Fruit fly (Drosophila melanogaster) whole organism, embryonic: ENCODE measurements around the gene Mms19.

ENCODE experiments used
- CG10366 ChIP-seq: fragments of 200-800 bp; sonication (Bioruptor generic); IDR thresholded peaks from 2 replicates; pipeline ENCODE4 v1.3.6; 2022; ENCODE audit warnings: missing biosample characterization, missing genetic modification characterization
- CG10979 ChIP-seq: fragments of 200-800 bp; sonication (Bioruptor generic); optimal IDR thresholded peaks from 2 replicates; lab custom pipeline; 2018; ENCODE audit warnings: missing biosample characterization, mild to moderate bottlenecking, missing genetic modification characterization, moderate library complexity
- CG11504 ChIP-seq: fragments of 200-800 bp; sonication (Bioruptor generic); optimal IDR thresholded peaks from 3 replicates; lab custom pipeline; 2019; ENCODE audit warnings: missing biosample characterization, mild to moderate bottlenecking, missing genetic modification characterization, moderate library complexity
- CG11696 ChIP-seq: fragments of 200-800 bp; sonication (Bioruptor generic); IDR thresholded peaks from 2 replicates; pipeline ENCODE4 v1.3.6; 2022; ENCODE audit warnings: missing biosample characterization, missing genetic modification characterization
- CG12299 ChIP-seq: fragments of 200-800 bp; sonication (Bioruptor generic); optimal IDR thresholded peaks from 2 replicates; lab custom pipeline; 2018; ENCODE audit warnings: missing biosample characterization, mild to moderate bottlenecking, missing genetic modification characterization
- CG14860 ChIP-seq: fragments of 200-800 bp; sonication (Bioruptor generic); IDR thresholded peaks from 3 replicates; pipeline ENCODE4 v1.3.6; 2022; ENCODE audit warnings: missing biosample characterization, missing genetic modification characterization; ENCODE audit not compliant: partially characterized antibody
- CG1647 ChIP-seq: fragments of 200-800 bp; sonication (Bioruptor generic); optimal IDR thresholded peaks from 3 replicates; lab custom pipeline; 2016; ENCODE audit warnings: missing biosample characterization, missing genetic modification characterization
- CG17359 ChIP-seq: fragments of 200-800 bp; sonication (Bioruptor generic); optimal IDR thresholded peaks from 3 replicates; lab custom pipeline; 2018; ENCODE audit warnings: missing biosample characterization, mild to moderate bottlenecking, missing genetic modification characterization, moderate library complexity
- CG17829 ChIP-seq: fragments of 200-800 bp; optimal IDR thresholded peaks from 2 replicates; lab custom pipeline; 2019; ENCODE audit warnings: missing biosample characterization, mild to moderate bottlenecking, missing genetic modification characterization, moderate library complexity
- CG1792 ChIP-seq: fragments of 200-800 bp; sonication (Bioruptor generic); optimal IDR thresholded peaks from 2 replicates; lab custom pipeline; 2016; ENCODE audit warnings: missing biosample characterization, missing genetic modification characterization
- CG18476 ChIP-seq: fragments of 200-800 bp; sonication (Bioruptor generic); optimal IDR thresholded peaks from 2 replicates; lab custom pipeline; 2016; ENCODE audit warnings: missing biosample characterization, mild to moderate bottlenecking, missing genetic modification characterization
- CG18764 ChIP-seq: fragments of 200-800 bp; sonication (Bioruptor generic); optimal IDR thresholded peaks from 3 replicates; lab custom pipeline; 2016; ENCODE audit warnings: missing biosample characterization, missing genetic modification characterization
- CG3407 ChIP-seq: fragments of 200-800 bp; sonication (Bioruptor generic); optimal IDR thresholded peaks from 2 replicates; lab custom pipeline; 2018; ENCODE audit warnings: missing biosample characterization, mild to moderate bottlenecking, missing genetic modification characterization
- CG5180 ChIP-seq: fragments of 200-800 bp; sonication (Bioruptor generic); optimal IDR thresholded peaks from 3 replicates; lab custom pipeline; 2017; ENCODE audit warnings: missing biosample characterization, missing genetic modification characterization, mild to moderate bottlenecking, moderate library complexity, missing genetic modification reagents
- CG6272 ChIP-seq: fragments of 200-800 bp; sonication (Bioruptor generic); IDR thresholded peaks from 2 replicates; pipeline ENCODE4 v1.3.6; 2022; ENCODE audit warnings: missing biosample characterization, missing genetic modification characterization
- CG8281 ChIP-seq: fragments of 200-800 bp; sonication (Bioruptor generic); optimal IDR thresholded peaks from 2 replicates; lab custom pipeline; 2018; ENCODE audit warnings: missing biosample characterization, mild to moderate bottlenecking, missing genetic modification characterization, moderate library complexity
- Chrac-16 ChIP-seq: fragments of 200-800 bp; sonication (Bioruptor generic); optimal IDR thresholded peaks from 3 replicates; lab custom pipeline; 2016; ENCODE audit warnings: missing biosample characterization, missing genetic modification characterization
- Deaf1 ChIP-seq: fragments of 200-800 bp; optimal IDR thresholded peaks from 3 replicates; lab custom pipeline; 2019; ENCODE audit warnings: missing biosample characterization, mild to moderate bottlenecking, missing genetic modification characterization, moderate library complexity
- Dek ChIP-seq: fragments of 200-800 bp; sonication (Bioruptor generic); optimal IDR thresholded peaks from 3 replicates; lab custom pipeline; 2019; ENCODE audit warnings: missing biosample characterization, mild to moderate bottlenecking, missing genetic modification characterization, moderate library complexity
- Drgx ChIP-seq: fragments of 200-800 bp; sonication (Bioruptor generic); IDR thresholded peaks from 2 replicates; pipeline ENCODE4 v1.3.6; 2022; ENCODE audit warnings: missing biosample characterization, missing genetic modification characterization
- H2.0 ChIP-seq: fragments of 200-800 bp; sonication (Bioruptor generic); IDR thresholded peaks from 2 replicates; pipeline ENCODE4 v1.3.6; 2022; ENCODE audit warnings: missing biosample characterization, missing genetic modification characterization
- HLHmδ ChIP-seq: fragments of 200-800 bp; sonication (Bioruptor generic); optimal IDR thresholded peaks from 2 replicates; lab custom pipeline; 2018; ENCODE audit warnings: missing biosample characterization, mild to moderate bottlenecking, missing genetic modification characterization, moderate library complexity
- HmgD ChIP-seq: fragments of 200-800 bp; sonication (Bioruptor generic); optimal IDR thresholded peaks from 3 replicates; lab custom pipeline; 2016; ENCODE audit warnings: missing biosample characterization, missing genetic modification characterization
- Hmx ChIP-seq: fragments of 200-800 bp; sonication (Bioruptor generic); optimal IDR thresholded peaks from 2 replicates; lab custom pipeline; 2016; ENCODE audit warnings: missing biosample characterization, missing genetic modification characterization
- MBD-R2 ChIP-seq: fragments of 200-800 bp; sonication (Bioruptor generic); IDR thresholded peaks from 2 replicates; pipeline ENCODE4 v1.3.6; 2022; ENCODE audit warnings: missing biosample characterization, missing genetic modification characterization
- MTF-1 ChIP-seq: fragments of 200-800 bp; sonication (Bioruptor generic); optimal IDR thresholded peaks from 2 replicates; lab custom pipeline; 2018; ENCODE audit warnings: missing biosample characterization, mild to moderate bottlenecking, missing genetic modification characterization, borderline replicate concordance
- Max ChIP-seq: fragments of 200-800 bp; sonication (Bioruptor generic); optimal IDR thresholded peaks from 2 replicates; lab custom pipeline; 2016; ENCODE audit warnings: missing biosample characterization, mild to moderate bottlenecking, missing genetic modification characterization
- NK7.1 ChIP-seq: fragments of 200-800 bp; sonication (Bioruptor generic); optimal IDR thresholded peaks from 3 replicates; lab custom pipeline; 2016; ENCODE audit warnings: missing biosample characterization, missing genetic modification characterization
- Opbp ChIP-seq: fragments of 200-800 bp; sonication (Bioruptor generic); IDR thresholded peaks from 3 replicates; pipeline ENCODE4 v1.3.6; 2022; ENCODE audit warnings: missing biosample characterization, missing genetic modification characterization; ENCODE audit not compliant: partially characterized antibody
- Pdp1 ChIP-seq, 2 experiments: fragments of 200-800 bp; sonication (Bioruptor generic); optimal IDR thresholded peaks; 3 replicates each; lab custom pipeline; 2016; ENCODE audit warnings: missing biosample characterization in 2 of 2, missing genetic modification characterization in 2 of 2, mild to moderate bottlenecking in 1 of 2, moderate library complexity in 1 of 2
- YL-1 ChIP-seq: fragments of 200-800 bp; sonication (Bioruptor generic); optimal IDR thresholded peaks from 3 replicates; lab custom pipeline; 2017; ENCODE audit warnings: missing biosample characterization, mild to moderate bottlenecking, missing genetic modification characterization
- bbx ChIP-seq: fragments of 200-800 bp; sonication (Bioruptor generic); IDR thresholded peaks from 2 replicates; pipeline ENCODE4 v1.3.6; 2022; ENCODE audit warnings: missing biosample characterization, missing genetic modification characterization; ENCODE audit not compliant: partially characterized antibody
- chif ChIP-seq, 2 experiments: fragments of 200-800 bp; sonication (Bioruptor generic); optimal IDR thresholded peaks; 3 replicates each; lab custom pipeline; 2016; ENCODE audit warnings: missing biosample characterization in 2 of 2, missing genetic modification characterization in 2 of 2
- danr ChIP-seq: fragments of 200-800 bp; sonication (Bioruptor generic); IDR thresholded peaks from 2 replicates; pipeline ENCODE4 v1.3.6; 2022; ENCODE audit warnings: missing biosample characterization, missing genetic modification characterization
- dati ChIP-seq: fragments of 200-800 bp; sonication (Bioruptor generic); IDR thresholded peaks from 2 replicates; pipeline ENCODE4 v1.3.6; 2022; ENCODE audit warnings: missing biosample characterization, missing genetic modification characterization
- esg ChIP-seq: fragments of 200-800 bp; sonication (Bioruptor generic); conservative IDR thresholded peaks from 2 replicates; pipeline ENCODE4 v1.3.6; 2022; ENCODE audit warnings: missing biosample characterization, missing genetic modification characterization
- fd102C ChIP-seq: fragments of 200-800 bp; sonication (Bioruptor generic); optimal IDR thresholded peaks from 2 replicates; lab custom pipeline; 2018; ENCODE audit warnings: missing biosample characterization, mild to moderate bottlenecking, missing genetic modification characterization, moderate library complexity
- grau ChIP-seq: fragments of 200-800 bp; optimal IDR thresholded peaks from 3 replicates; lab custom pipeline; 2019; ENCODE audit warnings: missing biosample characterization, mild to moderate bottlenecking, missing genetic modification characterization, moderate library complexity
- hkb ChIP-seq, 2 experiments: fragments of 200-800 bp in 1 of 2; fragments of >200 bp in 1 of 2; sonication (Bioruptor generic) in 1 of 2; IDR thresholded peaks in 1 of 2; optimal IDR thresholded peaks in 1 of 2; 2 replicates each; pipeline versions ENCODE4 v1.3.6 to Lab custom; 2017 to 2022; ENCODE audit warnings: missing biosample characterization in 1 of 2, missing genetic modification characterization in 1 of 2
- knrl ChIP-seq: fragments of 200-800 bp; sonication (Bioruptor generic); IDR thresholded peaks from 3 replicates; pipeline ENCODE4 v1.3.6; 2022; ENCODE audit warnings: missing biosample characterization, missing genetic modification characterization; ENCODE audit not compliant: partially characterized antibody
- lab ChIP-seq: fragments of 200-800 bp; sonication (Bioruptor generic); optimal IDR thresholded peaks from 3 replicates; lab custom pipeline; 2017; ENCODE audit warnings: missing biosample characterization, missing genetic modification characterization, mild to moderate bottlenecking, moderate library complexity, missing genetic modification reagents
- peb ChIP-seq: fragments of 200-800 bp; sonication (Bioruptor generic); IDR thresholded peaks from 2 replicates; pipeline ENCODE4 v1.3.6; 2022; ENCODE audit warnings: missing biosample characterization, missing genetic modification characterization
- rib ChIP-seq: fragments of 200-800 bp; sonication (Bioruptor generic); IDR thresholded peaks from 2 replicates; pipeline ENCODE4 v1.3.6; 2022; ENCODE audit warnings: missing biosample characterization, missing genetic modification characterization
- row ChIP-seq: fragments of 200-800 bp; sonication (Bioruptor generic); IDR thresholded peaks from 3 replicates; pipeline ENCODE4 v1.3.6; 2022; ENCODE audit warnings: missing biosample characterization, missing genetic modification characterization
- stwl ChIP-seq: fragments of 200-800 bp; sonication (Bioruptor generic); optimal IDR thresholded peaks from 3 replicates; lab custom pipeline; 2018; ENCODE audit warnings: missing biosample characterization, mild to moderate bottlenecking, missing genetic modification characterization, moderate library complexity
- sug ChIP-seq: fragments of 200-800 bp; optimal IDR thresholded peaks from 2 replicates; lab custom pipeline; 2019; ENCODE audit warnings: missing biosample characterization, mild to moderate bottlenecking, missing genetic modification characterization, moderate library complexity
- trem ChIP-seq: fragments of 200-800 bp; optimal IDR thresholded peaks from 3 replicates; lab custom pipeline; 2019; ENCODE audit warnings: missing biosample characterization, mild to moderate bottlenecking, missing genetic modification characterization, moderate library complexity
- twi ChIP-seq: fragments of 200-800 bp; optimal IDR thresholded peaks from 2 replicates; lab custom pipeline; 2019; ENCODE audit warnings: missing biosample characterization, mild to moderate bottlenecking, missing genetic modification characterization, moderate library complexity
- unpg ChIP-seq: fragments of 200-800 bp; sonication (Bioruptor generic); optimal IDR thresholded peaks from 3 replicates; lab custom pipeline; 2018; ENCODE audit warnings: missing biosample characterization, mild to moderate bottlenecking, missing genetic modification characterization, moderate library complexity

Mms19 gene

DNA sequence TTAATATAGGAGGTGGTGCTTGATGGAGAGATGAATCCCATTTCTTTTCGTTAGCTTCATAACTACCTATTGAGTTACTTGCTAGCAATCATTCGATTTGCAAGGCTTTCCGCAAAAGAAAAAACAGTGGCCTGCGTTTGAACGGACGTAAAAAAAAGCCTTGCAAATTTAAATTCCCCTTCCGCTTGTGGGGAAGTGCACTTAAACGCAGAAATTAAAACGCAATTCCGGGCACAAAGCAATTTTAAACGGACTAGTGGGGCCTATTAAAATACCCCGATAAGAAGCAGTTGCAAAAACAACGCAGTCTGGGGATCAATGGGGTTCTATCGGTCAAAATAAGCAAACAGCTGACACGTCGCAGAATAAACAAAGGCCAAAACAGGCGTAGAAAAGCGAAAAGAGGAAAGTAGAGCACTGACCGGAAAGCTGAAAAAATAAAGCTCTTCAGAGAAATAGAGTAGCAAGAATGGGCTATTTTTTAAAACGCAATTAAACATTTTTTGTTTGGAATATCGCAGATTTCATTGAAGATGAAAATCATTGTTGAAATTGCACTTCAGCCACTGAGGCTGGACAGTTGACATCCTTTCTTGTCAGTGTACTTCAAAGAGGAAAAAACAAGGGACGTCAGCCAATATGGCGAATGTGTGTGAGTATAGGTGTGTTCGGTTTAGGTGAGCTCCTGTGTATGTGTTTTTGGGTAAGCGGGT lies 18.3 kb downstream of the Mms19 start (continued):
- TF ChIP-seq Deaf1 (tag; lab: Kevin White, UChicago) (no peak), HmgD (GFP tag; lab: Kevin White, UChicago) (no peak), CG8281 (tag; lab: Kevin White, UChicago) (no peak), knrl (GFP tag; lab: Robert Waterston, UW) (no peak), bbx (GFP tag; lab: Robert Waterston, UW) (no peak), Pdp1 (GFP tag; optimal IDR thresholded peaks at IDR 0.05; lab: Kevin White, UChicago) (no peak), grau (no peak), CG11504 (tag; lab: Kevin White, UChicago) (peak; percentile 5), CG1792 (GFP tag; lab: Kevin White, UChicago) (no peak), lab (GFP tag; lab: Kevin White, UChicago) (peak; percentile 58), Chrac-16 (peak; percentile 39), sug (peak; percentile 8), Dek (tag; lab: Kevin White, UChicago) (no peak), CG10366 (GFP tag; lab: Robert Waterston, UW) (no peak), CG11696 (GFP tag; lab: Robert Waterston, UW) (no peak), rib (GFP tag; lab: Robert Waterston, UW) (no peak), Max (GFP tag; lab: Kevin White, UChicago) (no peak), row (GFP tag; lab: Robert Waterston, UW) (peak; percentile 35), CG18476 (GFP tag; lab: Kevin White, UChicago) (no peak), stwl (tag; lab: Kevin White, UChicago) (no peak), CG12299 (tag; lab: Kevin White, UChicago) (no peak), CG14860 (GFP tag; lab: Robert Waterston, UW) (no peak), hkb (optimal IDR thresholded peaks at IDR 0.05; lab: Kevin White, UChicago) (no peak), hkb (GFP tag; IDR thresholded peaks at IDR 0.05; lab: Robert Waterston, UW) (peak; percentile 34; the same call in 1 of the 2 replicates), Opbp (no peak), dati (GFP tag; lab: Robert Waterston, UW) (no peak), fd102C (GFP tag; lab: Kevin White, UChicago) (no peak), CG1647 (GFP tag; lab: Kevin White, UChicago) (no peak), CG6272 (GFP tag; lab: Robert Waterston, UW) (no peak), MBD-R2 (GFP tag; lab: Robert Waterston, UW) (no peak), peb (GFP tag; lab: Robert Waterston, UW) (no peak), esg (GFP tag; lab: Robert Waterston, UW) (no peak), trem (no peak), H2.0 (GFP tag; lab: Robert Waterston, UW) (0 out of 2 replicates have a peak, but pooled peaks have one; percentile 11), CG17829 (tag; lab: Kevin White, UChicago) (no peak), NK7.1 (no peak), CG5180 (GFP tag; lab: Kevin White, UChicago) (no peak), danr (GFP tag; lab: Robert Waterston, UW) (no peak), CG17359 (tag; lab: Kevin White, UChicago) (peak; percentile 21), YL-1 (GFP tag; lab: Kevin White, UChicago) (no peak), Hmx (GFP tag; lab: Kevin White, UChicago) (no peak), MTF-1 (no peak), unpg (GFP tag; lab: Kevin White, UChicago) (no peak), CG3407 (no peak), Drgx (GFP tag; lab: Robert Waterston, UW) (peak; percentile 46), chif (GFP tag; optimal IDR thresholded peaks at IDR 0.05; lab: Kevin White, UChicago) (no peak), HLHmδ (GFP tag; lab: Kevin White, UChicago) (no peak), CG10979 (tag; lab: Kevin White, UChicago) (no peak), twi (no peak), CG18764 (peak; percentile 31)
